Worm (Caenorhabditis elegans): ENCODE results near the gene his-61.

DNA sequence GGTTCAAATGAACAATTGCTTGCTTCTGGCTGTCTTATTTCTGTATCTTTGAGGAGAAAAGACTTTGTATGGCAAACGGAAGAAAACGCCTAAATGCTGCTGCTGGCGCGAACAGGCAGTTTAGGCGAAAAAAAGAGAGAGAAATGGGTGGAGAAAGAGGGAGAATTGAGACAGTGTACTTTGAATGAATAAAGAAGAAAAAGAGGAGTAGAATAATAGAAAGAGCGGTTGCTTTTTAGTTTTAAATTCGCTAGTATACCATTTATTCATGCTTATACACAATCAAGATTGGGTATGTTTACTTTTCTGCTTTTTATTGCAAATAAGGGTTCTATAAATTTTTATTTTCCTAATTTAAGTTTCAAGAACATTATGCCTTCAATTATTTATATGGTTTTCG is 46.6 kb downstream of the his-61 start:
- no peak for TF ChIP-seq dve-1 (tag; optimal IDR thresholded peaks at IDR 0.05; ENCODE audit: insufficient read depth)
- no peak for TF ChIP-seq nhr-237 (tag; optimal IDR thresholded peaks at IDR 0.05)
- TF ChIP-seq zag-1 (tag; optimal IDR thresholded peaks at IDR 0.05): no peak
